Fruit fly (Drosophila melanogaster): Measurements from ENCODE around the gene CG2104.

- no peak for TF ChIP-seq dl (GFP tag; optimal IDR thresholded peaks at IDR 0.05; ENCODE audit: insufficient read depth in 1 of 2, partially characterized antibody in 2 of 2)
- TF ChIP-seq br (GFP tag; optimal IDR thresholded peaks at IDR 0.05), result no peak
- no peak for TF ChIP-seq psq (GFP tag; optimal IDR thresholded peaks at IDR 0.05)
- TF ChIP-seq N (GFP tag; optimal IDR thresholded peaks at IDR 0.05), result no peak
- no peak for TF ChIP-seq h (GFP tag; optimal IDR thresholded peaks at IDR 0.05)
- TF ChIP-seq Dif (GFP tag; optimal IDR thresholded peaks at IDR 0.05; ENCODE audit: partially characterized antibody), result no peak
- no peak for TF ChIP-seq dsf (GFP tag; optimal IDR thresholded peaks at IDR 0.05; ENCODE audit: borderline replicate concordance)
- no peak for TF ChIP-seq Hr78 (GFP tag; optimal IDR thresholded peaks at IDR 0.05)
- TF ChIP-seq Abd-B (GFP tag; optimal IDR thresholded peaks at IDR 0.05), result no peak
- TF ChIP-seq CG32264 (GFP tag; optimal IDR thresholded peaks at IDR 0.05), result no peak
- TF ChIP-seq HLH106 (tag; optimal IDR thresholded peaks at IDR 0.05), result no peak
- no peak for TF ChIP-seq Mio (GFP tag; optimal IDR thresholded peaks at IDR 0.05)
- no peak for TF ChIP-seq brk (GFP tag; optimal IDR thresholded peaks at IDR 0.05)
- TF ChIP-seq tai (GFP tag; optimal IDR thresholded peaks at IDR 0.05), result no peak
These were observed 44.2 kb upstream of the CG2104 start for dm6 chr3R:5737263-5737662.
